Worm (Caenorhabditis elegans): ENCODE data around the gene lurp-2.

The lurp-2 gene

DNA sequence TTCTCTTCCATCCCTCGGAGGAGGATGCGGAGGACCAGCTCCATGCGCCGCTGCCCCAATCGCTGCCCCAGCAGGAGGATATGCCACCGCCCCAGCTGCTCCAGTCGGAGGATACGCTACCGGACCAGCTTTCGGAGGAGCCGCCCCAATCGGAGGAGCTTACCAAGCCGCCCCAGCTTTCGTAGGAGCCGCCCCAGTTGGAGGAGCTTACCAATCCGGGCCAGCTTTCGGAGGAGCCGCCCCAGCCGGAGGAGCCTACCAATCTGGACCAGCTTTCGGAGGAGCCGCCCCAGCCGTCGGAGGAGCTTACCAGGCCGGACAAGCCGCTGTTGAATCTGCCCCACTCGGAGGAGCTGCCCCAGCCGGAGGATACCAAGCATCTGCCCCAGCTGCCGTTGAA, 38.0 kb upstream of the lurp-2 start:
- TF ChIP-seq ceh-8 (GFP tag; optimal IDR thresholded peaks at IDR 0.05) (peak; percentile 71), aha-1 (tag; optimal IDR thresholded peaks at IDR 0.05) (no peak), vab-15 (tag; optimal IDR thresholded peaks at IDR 0.05) (no peak), nhr-77 (tag; optimal IDR thresholded peaks at IDR 0.05) (no peak), mab-9 (GFP tag; IDR thresholded peaks at IDR 0.05) (no peak), unc-86 (tag; optimal IDR thresholded peaks at IDR 0.05) (no peak), nhr-237 (tag; optimal IDR thresholded peaks at IDR 0.05) (no peak), ceh-63 (GFP tag; optimal IDR thresholded peaks at IDR 0.05) (no peak), dsc-1 (tag; optimal IDR thresholded peaks at IDR 0.05) (no peak)

DNA sequence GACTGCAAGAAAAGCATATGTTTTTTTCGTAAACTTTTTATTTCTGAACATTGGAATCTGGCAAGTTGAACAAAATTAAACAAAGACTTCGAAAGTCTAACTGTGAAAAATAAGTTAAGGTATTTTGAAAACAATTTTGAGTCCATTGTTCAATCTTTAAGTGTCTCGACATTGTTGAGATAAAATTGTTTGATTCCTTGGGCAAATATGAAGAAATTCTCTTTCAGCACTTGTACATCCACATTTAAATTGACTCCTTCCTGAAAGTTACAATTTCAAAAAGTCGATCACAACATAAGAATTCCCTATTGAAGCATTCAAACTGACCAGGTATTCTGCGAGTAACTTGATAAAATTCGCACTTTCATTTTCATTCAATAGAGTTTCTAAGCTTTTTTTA, 37.4 kb upstream of the lurp-2 start:
- TF ChIP-seq ztf-4 (tag; optimal IDR thresholded peaks at IDR 0.05) = peak; percentile 17
- no peak for TF ChIP-seq zip-4 (GFP tag; optimal IDR thresholded peaks at IDR 0.05)

DNA sequence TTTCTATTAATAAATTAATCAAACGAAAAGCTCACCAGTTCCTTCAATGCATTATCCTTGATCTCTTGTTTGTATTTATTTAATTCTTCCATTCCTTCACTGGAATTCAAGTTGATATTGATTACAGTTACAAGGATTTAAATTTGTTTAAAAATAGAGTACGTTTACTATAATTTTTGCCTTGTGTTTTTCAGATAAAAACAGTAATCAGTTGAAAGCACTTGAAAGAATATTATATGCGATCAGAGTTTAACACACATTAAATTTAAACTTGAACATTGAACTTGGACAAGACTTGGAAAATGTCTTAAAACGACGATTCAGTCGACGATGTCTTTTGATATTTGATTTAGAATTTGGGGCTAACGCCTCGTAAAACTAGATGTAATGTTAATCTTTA, 35.9 kb upstream of the lurp-2 start, which contains the start of gene F53F1.6:
TSS of gene F53F1.6 (minus strand) at position 101 of the 400 bp plus-strand sequence.
- TF ChIP-seq mab-9 (GFP tag; IDR thresholded peaks at IDR 0.05) (no peak), elt-3 (tag; optimal IDR thresholded peaks at IDR 0.05) (no peak), C34B4.2 (tag; optimal IDR thresholded peaks at IDR 0.05) (no peak), dpl-1 (GFP tag; optimal IDR thresholded peaks at IDR 0.05) (no peak), unc-130 (tag; optimal IDR thresholded peaks at IDR 0.05) (no peak), sptf-1 (tag; optimal IDR thresholded peaks at IDR 0.05) (no peak), tlp-1 (tag; optimal IDR thresholded peaks at IDR 0.05) (no peak), ztf-11 (tag; optimal IDR thresholded peaks at IDR 0.05) (no peak), efl-1 (optimal IDR thresholded peaks at IDR 0.05) (no peak), efl-1 (GFP tag; optimal IDR thresholded peaks at IDR 0.05 in 1 of 2) (no peak)

- TF ChIP-seq skn-1 (tag; optimal IDR thresholded peaks at IDR 0.05) = no peak
- TF ChIP-seq unc-62 (GFP tag; optimal IDR thresholded peaks at IDR 0.05) = no peak
- peak; percentile 45 for TF ChIP-seq fkh-8 (tag; optimal IDR thresholded peaks at IDR 0.05)
- TF ChIP-seq lin-39 (tag; optimal IDR thresholded peaks at IDR 0.05) = no peak
- TF ChIP-seq ama-1 (optimal IDR thresholded peaks at IDR 0.05) = no peak
Measured at ce11 chrV:13420640-13421039, 32.8 kb upstream of the lurp-2 start, which contains the start of gene srv-8. srv-8 (minus strand) TSS chrV:13420740.

- TF ChIP-seq hlh-17 (GFP tag; optimal IDR thresholded peaks at IDR 0.05; ENCODE audit: borderline replicate concordance) (no peak), elt-2 (tag; optimal IDR thresholded peaks at IDR 0.05) (peak; percentile 90)
Measured at ce11 chrV:13421697-13422096, 31.7 kb upstream of the lurp-2 start.

ce11 chrV:13423045-13423444, 30.4 kb upstream of the lurp-2 start, which contains the start of gene srv-9:
srv-9 (minus strand) TSS chrV:13423145.
- TF ChIP-seq nhr-47 (tag; optimal IDR thresholded peaks at IDR 0.05) = no peak
- TF ChIP-seq xbp-1 (tag; optimal IDR thresholded peaks at IDR 0.05) = no peak
- no peak for TF ChIP-seq ztf-4 (tag; optimal IDR thresholded peaks at IDR 0.05)
- TF ChIP-seq zip-4 (GFP tag; optimal IDR thresholded peaks at IDR 0.05) = no peak
- TF ChIP-seq zag-1 (tag; optimal IDR thresholded peaks at IDR 0.05) = no peak
- no peak for TF ChIP-seq unc-130 (tag; optimal IDR thresholded peaks at IDR 0.05)
- no peak for TF ChIP-seq egl-13 (tag; optimal IDR thresholded peaks at IDR 0.05)
- TF ChIP-seq lin-39 (tag; optimal IDR thresholded peaks at IDR 0.05) = no peak
- TF ChIP-seq nhr-71 (tag; optimal IDR thresholded peaks at IDR 0.05) = no peak
- no peak for TF ChIP-seq unc-86 (tag; optimal IDR thresholded peaks at IDR 0.05)
- TF ChIP-seq aly-2 (tag; optimal IDR thresholded peaks at IDR 0.05) = no peak
- TF ChIP-seq sup-37 (GFP tag; optimal IDR thresholded peaks at IDR 0.05) = no peak
- no peak for TF ChIP-seq nhr-76 (tag; optimal IDR thresholded peaks at IDR 0.05)
- TF ChIP-seq hlh-4 (tag; optimal IDR thresholded peaks at IDR 0.05) = no peak
- TF ChIP-seq sptf-1 (tag; optimal IDR thresholded peaks at IDR 0.05) = no peak
- no peak for TF ChIP-seq ceh-90 (tag; optimal IDR thresholded peaks at IDR 0.05)
- TF ChIP-seq nhr-12 (tag; optimal IDR thresholded peaks at IDR 0.05) = no peak

All from whole organism, L1 larva.